Worm (Caenorhabditis elegans) whole organism, mixed stage, embryonic: ENCODE results near the gene Y46D2A.1.

Experiments used
- M03D4.4 ChIP-seq: sonication (generic microtip); optimal IDR thresholded peaks from 2 replicates; lab custom pipeline; 2017; ENCODE audit warnings: mild to moderate bottlenecking, missing genetic modification characterization, missing compliant biosample characterization
- bed-3 ChIP-seq: fragments of 200-800 bp; sonication (Bioruptor generic); optimal IDR thresholded peaks from 3 replicates; lab custom pipeline; 2018; ENCODE audit warnings: mild to moderate bottlenecking, missing genetic modification characterization, moderate library complexity, missing compliant biosample characterization
- blmp-1 ChIP-seq: fragments of 150-350 bp; optimal IDR thresholded peaks from 2 replicates; lab custom pipeline; 2014; ENCODE audit warnings: missing biosample characterization, missing genetic modification characterization
- ceh-39 ChIP-seq: fragments of 150-350 bp; optimal IDR thresholded peaks from 2 replicates; lab custom pipeline; 2014; ENCODE audit warnings: missing biosample characterization, missing genetic modification characterization
- ceh-43 ChIP-seq: fragments of 200-800 bp; sonication (Bioruptor generic); optimal IDR thresholded peaks from 2 replicates; lab custom pipeline; 2018; ENCODE audit warnings: mild to moderate bottlenecking, missing genetic modification characterization, moderate library complexity, missing compliant biosample characterization
- ceh-83 ChIP-seq: fragments of 200-800 bp; sonication (Bioruptor generic); optimal IDR thresholded peaks from 2 replicates; lab custom pipeline; 2018; ENCODE audit warnings: mild to moderate bottlenecking, missing genetic modification characterization, missing compliant biosample characterization
- ces-1 ChIP-seq: fragments of 150-350 bp; optimal IDR thresholded peaks from 2 replicates; lab custom pipeline; 2014; ENCODE audit warnings: missing biosample characterization, missing genetic modification reagents, missing genetic modification characterization
- cnd-1 ChIP-seq: fragments of 200-800 bp; sonication (Bioruptor generic); optimal IDR thresholded peaks from 2 replicates; lab custom pipeline; 2018; ENCODE audit warnings: mild to moderate bottlenecking, missing genetic modification characterization, missing compliant biosample characterization
- elt-3 ChIP-seq: fragments of 150-350 bp; optimal IDR thresholded peaks from 2 replicates; lab custom pipeline; 2014; ENCODE audit warnings: missing biosample characterization, missing genetic modification characterization
- flh-1 ChIP-seq: fragments of 200-800 bp; sonication (Bioruptor generic); optimal IDR thresholded peaks from 2 replicates; lab custom pipeline; 2018; ENCODE audit warnings: mild to moderate bottlenecking, missing genetic modification characterization, moderate library complexity, missing compliant biosample characterization
- ham-2 ChIP-seq: fragments of 200-800 bp; sonication (Bioruptor generic); optimal IDR thresholded peaks from 2 replicates; lab custom pipeline; 2018; ENCODE audit warnings: mild to moderate bottlenecking, missing genetic modification characterization, missing compliant biosample characterization
- hlh-1 ChIP-seq: fragments of 150-350 bp; optimal IDR thresholded peaks from 2 replicates; lab custom pipeline; 2014; ENCODE audit warnings: missing biosample characterization, missing genetic modification reagents, missing genetic modification characterization
- lin-13 ChIP-seq: fragments of 150-350 bp; optimal IDR thresholded peaks from 2 replicates; lab custom pipeline; 2014; ENCODE audit warnings: missing biosample characterization, missing genetic modification characterization
- lin-32 ChIP-seq: fragments of 200-800 bp; sonication (Bioruptor generic); optimal IDR thresholded peaks from 2 replicates; lab custom pipeline; 2018; ENCODE audit warnings: mild to moderate bottlenecking, missing genetic modification characterization, missing compliant biosample characterization
- lsy-2 ChIP-seq: fragments of 150-350 bp; optimal IDR thresholded peaks from 2 replicates; lab custom pipeline; 2014; ENCODE audit warnings: missing biosample characterization, missing genetic modification characterization
- mab-5 ChIP-seq: fragments of 150-350 bp; optimal IDR thresholded peaks from 2 replicates; lab custom pipeline; 2014; ENCODE audit warnings: missing biosample characterization, missing genetic modification characterization
- mep-1 ChIP-seq: fragments of 150-350 bp; optimal IDR thresholded peaks from 2 replicates; lab custom pipeline; 2017; ENCODE audit warnings: missing biosample characterization, missing genetic modification reagents, missing genetic modification characterization, inconsistent platforms
- mls-2 ChIP-seq: sonication (generic microtip); optimal IDR thresholded peaks from 2 replicates; lab custom pipeline; 2016; ENCODE audit warnings: mild to moderate bottlenecking, missing genetic modification characterization, moderate library complexity, missing compliant biosample characterization
- nhr-12 ChIP-seq: fragments of 150-350 bp; optimal IDR thresholded peaks from 2 replicates; lab custom pipeline; 2014; ENCODE audit warnings: missing biosample characterization, missing genetic modification characterization
- nhr-2 ChIP-seq: fragments of 150-350 bp; optimal IDR thresholded peaks from 2 replicates; lab custom pipeline; 2014; ENCODE audit warnings: missing biosample characterization, missing genetic modification characterization
- nhr-237 ChIP-seq: fragments of 150-350 bp; optimal IDR thresholded peaks from 2 replicates; lab custom pipeline; 2014; ENCODE audit warnings: missing biosample characterization, missing genetic modification characterization
- nhr-28 ChIP-seq: fragments of 150-350 bp; optimal IDR thresholded peaks from 2 replicates; lab custom pipeline; 2014; ENCODE audit warnings: missing biosample characterization, missing genetic modification characterization
- nhr-76 ChIP-seq: sonication (generic microtip); optimal IDR thresholded peaks from 2 replicates; lab custom pipeline; 2017; ENCODE audit warnings: missing biosample characterization, missing genetic modification characterization
- pha-4 ChIP-seq: fragments of 150-350 bp; optimal IDR thresholded peaks from 2 replicates; lab custom pipeline; 2018; ENCODE audit warnings: missing biosample characterization, missing genetic modification reagents, missing genetic modification characterization
- sem-2 ChIP-seq: fragments of 200-800 bp; sonication (Bioruptor generic); optimal IDR thresholded peaks from 2 replicates; lab custom pipeline; 2018; ENCODE audit warnings: mild to moderate bottlenecking, missing genetic modification characterization, missing compliant biosample characterization
- snpc-4 ChIP-seq: fragments of 150-350 bp; optimal IDR thresholded peaks from 2 replicates; lab custom pipeline; 2014; ENCODE audit warnings: missing biosample characterization, missing genetic modification characterization
- sptf-1 ChIP-seq: sonication (generic microtip); optimal IDR thresholded peaks from 2 replicates; lab custom pipeline; 2017; ENCODE audit warnings: mild to moderate bottlenecking, missing genetic modification characterization, moderate library complexity, missing compliant biosample characterization
- tbx-8 ChIP-seq: fragments of 200-800 bp; sonication (Bioruptor generic); optimal IDR thresholded peaks from 2 replicates; lab custom pipeline; 2018; ENCODE audit warnings: mild to moderate bottlenecking, missing genetic modification characterization, moderate library complexity, missing compliant biosample characterization
- unc-120 ChIP-seq: sonication (generic microtip); optimal IDR thresholded peaks from 2 replicates; lab custom pipeline; 2017; ENCODE audit warnings: missing genetic modification characterization, missing compliant biosample characterization; ENCODE audit not compliant: poor library complexity, severe bottlenecking
- unc-39 ChIP-seq: fragments of 150-350 bp; optimal IDR thresholded peaks from 2 replicates; lab custom pipeline; 2014; ENCODE audit warnings: missing biosample characterization, missing genetic modification characterization
- unc-62 ChIP-seq: fragments of 150-350 bp; optimal IDR thresholded peaks from 2 replicates; lab custom pipeline; 2014; ENCODE audit warnings: missing biosample characterization, missing genetic modification reagents, missing genetic modification characterization
- zip-8 ChIP-seq: fragments of 150-350 bp; optimal IDR thresholded peaks from 2 replicates; lab custom pipeline; 2014; ENCODE audit warnings: missing biosample characterization, missing genetic modification characterization
- ztf-11 ChIP-seq: fragments of 150-350 bp; optimal IDR thresholded peaks from 2 replicates; lab custom pipeline; 2014; ENCODE audit warnings: missing biosample characterization, missing genetic modification characterization

The Y46D2A.1 gene

ce11 chrII:3343714-3344113 lies 21.4 kb downstream of the Y46D2A.1 start, which contains the start of gene F14D2.15:
Gene F14D2.15 (minus strand): TSS chrII:3343814.
- TF ChIP-seq lin-13 (tag; lab: Kevin White, UChicago) (no peak), mls-2 (tag; lab: Kevin White, UChicago) (no peak), sptf-1 (tag; lab: Kevin White, UChicago) (no peak), unc-120 (tag; lab: Kevin White, UChicago) (no peak), nhr-76 (tag; lab: Kevin White, UChicago) (no peak), elt-3 (tag; lab: Kevin White, UChicago) (no peak), nhr-237 (tag; lab: Kevin White, UChicago) (no peak), snpc-4 (no peak), ztf-11 (tag; lab: Kevin White, UChicago) (no peak), M03D4.4 (tag; lab: Kevin White, UChicago) (no peak), flh-1 (no peak), nhr-28 (tag; lab: Kevin White, UChicago) (no peak), pha-4 (no peak), sem-2 (GFP tag; lab: Kevin White, UChicago) (no peak), ceh-43 (GFP tag; lab: Kevin White, UChicago) (no peak), lin-32 (no peak), nhr-12 (tag; lab: Kevin White, UChicago) (no peak)

DNA sequence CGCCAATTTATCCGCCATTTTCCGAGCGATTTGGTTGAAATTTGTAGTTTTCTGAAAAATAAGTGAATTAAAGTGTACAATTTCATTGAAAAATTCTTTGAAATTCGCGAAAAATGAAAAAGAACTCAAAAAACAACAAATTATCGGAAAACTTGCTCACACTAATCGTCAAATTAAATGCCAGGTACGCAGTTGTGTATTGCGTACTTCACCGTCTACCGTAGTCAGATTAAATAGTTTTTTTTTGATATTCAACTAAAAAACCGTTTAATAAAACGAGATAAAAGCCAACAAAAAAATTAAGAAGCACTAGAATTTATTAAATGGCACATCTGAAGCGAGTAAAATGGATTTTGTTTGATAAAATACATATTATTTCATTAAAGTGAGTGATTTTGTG lies 22.6 kb downstream of the Y46D2A.1 start, which contains the start of gene bath-28:
TSS of gene bath-28 (minus strand) at position 51 of the 400 bp plus-strand sequence.
- TF ChIP-seq nhr-2 (tag; lab: Kevin White, UChicago) (no peak), nhr-12 (tag; lab: Kevin White, UChicago) (no peak), mab-5 (tag; lab: Kevin White, UChicago) (no peak), zip-8 (tag; lab: Kevin White, UChicago) (no peak), hlh-1 (tag; lab: Kevin White, UChicago) (no peak), unc-120 (tag; lab: Kevin White, UChicago) (no peak), ham-2 (no peak), flh-1 (no peak), lin-32 (no peak), sem-2 (GFP tag; lab: Kevin White, UChicago) (no peak), ceh-39 (tag; lab: Kevin White, UChicago) (no peak), ztf-11 (tag; lab: Kevin White, UChicago) (no peak), snpc-4 (no peak), unc-39 (no peak), nhr-28 (tag; lab: Kevin White, UChicago) (no peak), lin-13 (tag; lab: Kevin White, UChicago) (no peak), sptf-1 (tag; lab: Kevin White, UChicago) (no peak)

DNA sequence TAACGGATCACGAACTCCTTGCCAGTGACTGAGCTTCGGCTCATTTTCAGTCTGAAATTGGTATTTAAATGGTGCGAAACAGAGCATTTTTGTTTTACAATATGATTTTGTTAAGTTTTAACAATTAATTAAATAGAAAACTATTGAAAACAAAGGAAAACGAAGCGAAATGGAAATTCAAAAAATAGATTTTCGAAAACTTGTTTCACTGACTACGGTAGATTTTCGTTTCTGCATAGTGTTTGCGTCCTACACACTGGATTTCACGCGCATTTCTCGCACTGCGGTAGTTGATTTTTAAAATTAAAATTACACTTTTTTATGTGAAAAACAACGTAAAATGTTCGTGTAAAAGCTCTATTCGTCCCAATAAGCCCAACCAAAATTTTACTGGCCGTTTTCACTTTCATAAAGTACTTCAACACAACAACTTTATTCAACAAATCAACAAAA lies 24.0 kb downstream of the Y46D2A.1 start, which contains the start of gene bath-30:
TSS of gene bath-30 (minus strand) at position 51 of the 453 bp plus-strand sequence.
- TF ChIP-seq snpc-4, result no peak
- TF ChIP-seq nhr-12 (tag; lab: Kevin White, UChicago), result no peak
- TF ChIP-seq flh-1, result no peak
- no peak for TF ChIP-seq ceh-43 (GFP tag; lab: Kevin White, UChicago)
- no peak for TF ChIP-seq lsy-2 (tag; lab: Kevin White, UChicago)
- no peak for TF ChIP-seq tbx-8 (GFP tag; lab: Kevin White, UChicago)
- no peak for TF ChIP-seq lin-13 (tag; lab: Kevin White, UChicago)
- TF ChIP-seq sem-2 (GFP tag; lab: Kevin White, UChicago), result no peak
- TF ChIP-seq unc-62 (GFP tag; lab: Kevin White, UChicago), result no peak
- no peak for TF ChIP-seq ztf-11 (tag; lab: Kevin White, UChicago)
- TF ChIP-seq lin-32, result no peak
- TF ChIP-seq blmp-1 (tag; lab: Kevin White, UChicago), result no peak
- TF ChIP-seq mab-5 (tag; lab: Kevin White, UChicago), result no peak
- TF ChIP-seq zip-8 (tag; lab: Kevin White, UChicago), result no peak
- no peak for TF ChIP-seq cnd-1

DNA sequence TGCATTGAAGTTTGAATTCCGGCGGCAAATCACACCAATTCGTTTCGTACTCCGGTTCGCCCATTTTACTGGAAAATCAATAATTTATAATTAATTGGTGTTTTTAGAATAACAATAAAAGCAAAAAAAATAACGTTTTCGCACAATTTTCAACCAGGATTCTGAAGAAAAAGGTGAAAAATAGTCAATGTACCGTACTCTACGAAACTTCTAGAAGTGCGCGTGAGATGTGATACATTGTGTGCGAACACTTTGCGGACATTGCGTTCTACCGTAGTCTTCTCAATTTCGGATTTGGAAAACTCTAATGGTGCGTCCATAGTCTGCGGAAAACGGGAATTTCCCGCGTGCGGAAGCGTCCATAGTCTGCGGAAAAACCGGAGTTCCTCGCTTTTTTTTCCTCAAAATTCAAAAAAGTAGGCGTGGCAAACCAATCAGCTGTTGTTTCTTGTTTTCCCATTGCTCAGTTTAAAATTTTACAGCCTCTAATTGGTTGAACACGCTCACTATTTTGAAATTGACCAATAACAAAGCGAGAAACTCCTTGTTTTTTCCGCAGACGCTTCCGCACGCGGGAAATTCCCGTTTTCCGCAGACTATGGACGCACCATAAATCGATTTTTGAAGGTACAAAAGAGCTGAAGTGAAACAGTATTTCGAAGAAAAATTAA lies 25.7 kb downstream of the Y46D2A.1 start, which contains the start of the genes F14D2.14 and bath-29:
TSS of gene F14D2.14 (minus strand) at position 51 of the 671 bp plus-strand sequence.
TSS of gene bath-29 (plus strand) at position 621 of the 671 bp plus-strand sequence.
- no peak for TF ChIP-seq bed-3 (GFP tag; lab: Kevin White, UChicago)
- no peak for TF ChIP-seq mls-2 (tag; lab: Kevin White, UChicago)
- no peak for TF ChIP-seq snpc-4
- no peak for TF ChIP-seq lin-13 (tag; lab: Kevin White, UChicago)
- no peak for TF ChIP-seq mep-1 (tag; lab: Kevin White, UChicago)
- TF ChIP-seq blmp-1 (tag; lab: Kevin White, UChicago), result no peak
- no peak for TF ChIP-seq ceh-83 (GFP tag; lab: Kevin White, UChicago)
- TF ChIP-seq ztf-11 (tag; lab: Kevin White, UChicago), result no peak
- TF ChIP-seq hlh-1 (tag; lab: Kevin White, UChicago), result no peak
- TF ChIP-seq nhr-28 (tag; lab: Kevin White, UChicago), result no peak
- no peak for TF ChIP-seq unc-39
- TF ChIP-seq nhr-237 (tag; lab: Kevin White, UChicago), result no peak
- TF ChIP-seq cnd-1, result no peak
- TF ChIP-seq ces-1, result no peak
- TF ChIP-seq zip-8 (tag; lab: Kevin White, UChicago), result no peak
